Fruit fly (Drosophila melanogaster) whole organism, embryonic: Measurements from ENCODE around the gene CG16956.
A peak's percentile ranks its signal among the peaks of the same experiment; 100 is the strongest.

Experiments used
- ATbp ChIP-seq: fragments of 200-800 bp; sonication (Bioruptor generic); optimal IDR thresholded peaks from 2 replicates; lab custom pipeline; 2017; ENCODE audit warnings: missing biosample characterization, mild to moderate bottlenecking, missing genetic modification characterization, missing genetic modification reagents
- Abd-B ChIP-seq: fragments of 200-800 bp; sonication (Bioruptor generic); optimal IDR thresholded peaks from 2 replicates; lab custom pipeline; 2018; ENCODE audit warnings: missing biosample characterization, mild to moderate bottlenecking, missing genetic modification characterization, moderate library complexity
- Awh ChIP-seq: fragments of 200-800 bp; sonication (Bioruptor generic); IDR thresholded peaks from 2 replicates; pipeline ENCODE4, ENCODE4 v1.3.6; 2022; ENCODE audit warnings: missing biosample characterization, missing genetic modification characterization
- Bteb2 ChIP-seq: fragments of 200-800 bp; sonication (Bioruptor generic); optimal IDR thresholded peaks from 2 replicates; lab custom pipeline; 2016; ENCODE audit warnings: missing biosample characterization, missing genetic modification characterization
- CG10267 ChIP-seq: fragments of 200-800 bp; sonication (Bioruptor generic); optimal IDR thresholded peaks from 2 replicates; lab custom pipeline; 2018; ENCODE audit warnings: missing biosample characterization, mild to moderate bottlenecking, missing genetic modification characterization, moderate library complexity
- CG12942 ChIP-seq: fragments of 200-800 bp; sonication (Bioruptor generic); optimal IDR thresholded peaks from 3 replicates; lab custom pipeline; 2016; ENCODE audit warnings: missing biosample characterization, missing genetic modification characterization
- CG13624 ChIP-seq: fragments of 200-800 bp; sonication (Bioruptor generic); optimal IDR thresholded peaks from 2 replicates; lab custom pipeline; 2016; ENCODE audit warnings: missing biosample characterization, missing genetic modification characterization
- CG14050 ChIP-seq: fragments of 200-800 bp; sonication (Bioruptor generic); IDR thresholded peaks from 3 replicates; pipeline ENCODE4 v1.3.6; 2022; ENCODE audit warnings: missing biosample characterization, missing genetic modification characterization
- CG15696 ChIP-seq: fragments of 200-800 bp; sonication (Bioruptor generic); optimal IDR thresholded peaks from 2 replicates; lab custom pipeline; 2019; ENCODE audit warnings: missing biosample characterization, mild to moderate bottlenecking, missing genetic modification characterization, moderate library complexity
- CG17568 ChIP-seq: fragments of 200-800 bp; sonication (Bioruptor generic); optimal IDR thresholded peaks from 2 replicates; lab custom pipeline; 2018; ENCODE audit warnings: missing biosample characterization, mild to moderate bottlenecking, missing genetic modification characterization, moderate library complexity
- CG3281 ChIP-seq: fragments of 200-800 bp; sonication (Bioruptor generic); optimal IDR thresholded peaks from 3 replicates; lab custom pipeline; 2017; ENCODE audit warnings: missing biosample characterization, mild to moderate bottlenecking, missing genetic modification characterization
- CG5245 ChIP-seq: fragments of 200-800 bp; sonication (Bioruptor generic); optimal IDR thresholded peaks from 3 replicates; lab custom pipeline; 2016; ENCODE audit warnings: missing biosample characterization, missing genetic modification characterization
- CG7372 ChIP-seq: fragments of 200-800 bp; sonication (Bioruptor generic); IDR thresholded peaks from 2 replicates; pipeline ENCODE4 v1.3.6; 2022; ENCODE audit warnings: missing biosample characterization, missing genetic modification characterization
- CG7839 ChIP-seq: fragments of 200-800 bp; sonication (Bioruptor generic); optimal IDR thresholded peaks from 3 replicates; lab custom pipeline; 2018; ENCODE audit warnings: missing biosample characterization, mild to moderate bottlenecking, missing genetic modification characterization, moderate library complexity
- CG8388 ChIP-seq: fragments of 200-800 bp; sonication (Bioruptor generic); optimal IDR thresholded peaks from 2 replicates; lab custom pipeline; 2019; ENCODE audit warnings: missing biosample characterization, mild to moderate bottlenecking, missing genetic modification characterization, moderate library complexity
- CG9215 ChIP-seq: fragments of 200-800 bp; sonication (Bioruptor generic); IDR thresholded peaks from 2 replicates; pipeline ENCODE4 v1.3.6; 2022; ENCODE audit warnings: missing biosample characterization, missing genetic modification characterization
- CG9797 ChIP-seq: fragments of 200-800 bp; sonication (Bioruptor generic); optimal IDR thresholded peaks from 3 replicates; lab custom pipeline; 2018; ENCODE audit warnings: missing biosample characterization, mild to moderate bottlenecking, missing genetic modification characterization
- CG9817 ChIP-seq: fragments of 200-800 bp; sonication (Bioruptor generic); optimal IDR thresholded peaks from 2 replicates; lab custom pipeline; 2018; ENCODE audit warnings: missing biosample characterization, mild to moderate bottlenecking, missing genetic modification characterization, moderate library complexity
- D ChIP-seq, 2 experiments: fragments of 200-800 bp in 1 of 2; fragments of >200 bp in 1 of 2; sonication (Bioruptor generic) in 1 of 2; optimal IDR thresholded peaks; 2 replicates in 1 of 2; 3 replicates in 1 of 2; lab custom pipeline; 2017; ENCODE audit warnings: mild to moderate bottlenecking in 1 of 2, missing biosample characterization in 1 of 2, missing genetic modification characterization in 1 of 2, missing genetic modification reagents in 1 of 2
- Dip3 ChIP-seq: fragments of 200-800 bp; sonication (Bioruptor generic); optimal IDR thresholded peaks from 3 replicates; lab custom pipeline; 2016; ENCODE audit warnings: missing biosample characterization, missing genetic modification characterization
- Dll ChIP-seq: fragments of 200-800 bp; sonication (Bioruptor generic); IDR thresholded peaks from 4 replicates; pipeline ENCODE4 v1.3.6; 2022; ENCODE audit warnings: missing biosample characterization, missing genetic modification characterization; ENCODE audit not compliant: partially characterized antibody
- Hr39 ChIP-seq: fragments of >200 bp; optimal IDR thresholded peaks from 2 replicates; lab custom pipeline; 2017
- Med ChIP-seq: fragments of 200-800 bp; sonication (Bioruptor generic); peaks from one replicate; lab custom pipeline; 2016; ENCODE audit warnings: missing biosample characterization, missing genetic modification characterization, mild to moderate bottlenecking, inconsistent platforms, moderate library complexity
- Optix ChIP-seq: fragments of 200-800 bp; sonication (Bioruptor generic); IDR thresholded peaks from 3 replicates; pipeline ENCODE4 v1.3.6; 2022; ENCODE audit warnings: missing biosample characterization, missing genetic modification characterization
- aop ChIP-seq: fragments of 200-800 bp; sonication (Bioruptor generic); IDR thresholded peaks from 2 replicates; pipeline ENCODE4 v1.3.6; 2022; ENCODE audit warnings: missing biosample characterization, missing genetic modification characterization
- bowl ChIP-seq: fragments of 200-800 bp; sonication (Bioruptor generic); IDR thresholded peaks from 2 replicates; pipeline ENCODE4 v1.3.6; 2022; ENCODE audit warnings: missing biosample characterization, missing genetic modification characterization
- cg ChIP-seq: fragments of 200-800 bp; sonication (Bioruptor generic); optimal IDR thresholded peaks from 3 replicates; lab custom pipeline; 2019; ENCODE audit warnings: missing biosample characterization, mild to moderate bottlenecking, missing genetic modification characterization, moderate library complexity
- chif ChIP-seq, 2 experiments: fragments of 200-800 bp; sonication (Bioruptor generic); optimal IDR thresholded peaks; 3 replicates each; lab custom pipeline; 2016; ENCODE audit warnings: missing biosample characterization in 2 of 2, missing genetic modification characterization in 2 of 2
- eyg ChIP-seq: fragments of 200-800 bp; sonication (Bioruptor generic); optimal IDR thresholded peaks from 3 replicates; lab custom pipeline; 2016; ENCODE audit warnings: missing biosample characterization, missing genetic modification characterization
- gro ChIP-seq: fragments of 200-800 bp; sonication (Bioruptor generic); optimal IDR thresholded peaks from 2 replicates; lab custom pipeline; 2016; ENCODE audit warnings: missing biosample characterization, missing genetic modification characterization
- gsb-n ChIP-seq: fragments of 200-800 bp; sonication (Bioruptor generic); optimal IDR thresholded peaks from 3 replicates; lab custom pipeline; 2018; ENCODE audit warnings: missing biosample characterization, mild to moderate bottlenecking, missing genetic modification characterization
- her ChIP-seq: fragments of 200-800 bp; sonication (Bioruptor generic); optimal IDR thresholded peaks from 2 replicates; lab custom pipeline; 2016; ENCODE audit warnings: missing biosample characterization, missing genetic modification characterization
- kni ChIP-seq: fragments of 200-800 bp; sonication (Bioruptor generic); optimal IDR thresholded peaks from 3 replicates; lab custom pipeline; 2017; ENCODE audit warnings: mild to moderate bottlenecking, missing biosample characterization, missing genetic modification reagents, missing genetic modification characterization
- lmd ChIP-seq: fragments of 200-800 bp; sonication (Bioruptor generic); IDR thresholded peaks from 2 replicates; pipeline ENCODE4 v1.3.6; 2022; ENCODE audit warnings: missing biosample characterization, missing genetic modification characterization
- lola ChIP-seq, 3 experiments: fragments of >200 bp in 2 of 3; fragments of 200-800 bp in 1 of 3; sonication (Bioruptor generic) in 1 of 3; optimal IDR thresholded peaks; 2 replicates each; lab custom pipeline; 2017 to 2019; ENCODE audit warnings: missing biosample characterization in 3 of 3, missing genetic modification characterization in 3 of 3, mild to moderate bottlenecking in 1 of 3, moderate library complexity in 1 of 3
- nau ChIP-seq: fragments of 200-800 bp; sonication (Bioruptor generic); optimal IDR thresholded peaks from 3 replicates; lab custom pipeline; 2017; ENCODE audit warnings: missing biosample characterization, mild to moderate bottlenecking, missing genetic modification characterization, missing genetic modification reagents
- onecut ChIP-seq: fragments of 200-800 bp; sonication (Bioruptor generic); IDR thresholded peaks from 2 replicates; pipeline ENCODE4 v1.3.6; 2022; ENCODE audit warnings: missing biosample characterization, missing genetic modification characterization
- pan ChIP-seq, 4 experiments: fragments of >200 bp in 3 of 4; fragments of 200-800 bp in 1 of 4; sonication (Bioruptor generic) in 1 of 4; optimal IDR thresholded peaks in 3 of 4; IDR thresholded peaks in 1 of 4; 2 replicates each; pipeline versions ENCODE4 v1.3.6 to Lab custom; 2017 to 2022; ENCODE audit warnings: missing biosample characterization in 2 of 4, missing genetic modification characterization in 2 of 4, mixed read lengths in 1 of 4
- repo ChIP-seq: fragments of 200-800 bp; sonication (Bioruptor generic); optimal IDR thresholded peaks from 2 replicates; lab custom pipeline; 2016; ENCODE audit warnings: missing biosample characterization, missing genetic modification characterization
- row ChIP-seq: fragments of 200-800 bp; sonication (Bioruptor generic); IDR thresholded peaks from 3 replicates; pipeline ENCODE4 v1.3.6; 2022; ENCODE audit warnings: missing biosample characterization, missing genetic modification characterization
- run ChIP-seq: fragments of 200-800 bp; sonication (Bioruptor generic); optimal IDR thresholded peaks from 3 replicates; lab custom pipeline; 2018; ENCODE audit warnings: missing biosample characterization, mild to moderate bottlenecking, missing genetic modification characterization
- sima ChIP-seq: fragments of 200-800 bp; sonication (Bioruptor generic); optimal IDR thresholded peaks from 2 replicates; lab custom pipeline; 2016; ENCODE audit warnings: missing biosample characterization, missing genetic modification characterization
- tap ChIP-seq: fragments of 200-800 bp; optimal IDR thresholded peaks from 3 replicates; lab custom pipeline; 2019; ENCODE audit warnings: missing biosample characterization, mild to moderate bottlenecking, missing genetic modification characterization, moderate library complexity
- tll ChIP-seq, 2 experiments: fragments of 200-800 bp in 1 of 2; fragments of >200 bp in 1 of 2; sonication (Bioruptor generic) in 1 of 2; optimal IDR thresholded peaks; 2 replicates each; lab custom pipeline; 2017 to 2019; ENCODE audit warnings: missing biosample characterization in 2 of 2, missing genetic modification characterization in 2 of 2, mild to moderate bottlenecking in 1 of 2, moderate library complexity in 1 of 2
- toy ChIP-seq: fragments of 200-800 bp; sonication (Bioruptor generic); IDR thresholded peaks from 2 replicates; pipeline ENCODE4 v1.3.6; 2022; ENCODE audit warnings: missing biosample characterization, missing genetic modification characterization
- trem ChIP-seq: fragments of 200-800 bp; optimal IDR thresholded peaks from 3 replicates; lab custom pipeline; 2019; ENCODE audit warnings: missing biosample characterization, mild to moderate bottlenecking, missing genetic modification characterization, moderate library complexity
- wek ChIP-seq: fragments of 200-800 bp; sonication (Bioruptor generic); optimal IDR thresholded peaks from 3 replicates; lab custom pipeline; 2018; ENCODE audit warnings: missing biosample characterization, mild to moderate bottlenecking, missing genetic modification characterization, moderate library complexity
- yki ChIP-seq: fragments of >200 bp; optimal IDR thresholded peaks from 3 replicates; lab custom pipeline; 2018
- z ChIP-seq: fragments of 200-800 bp; sonication (Bioruptor generic); IDR thresholded peaks from 3 replicates; pipeline ENCODE4 v1.3.6; 2022; ENCODE audit warnings: missing biosample characterization, missing genetic modification characterization
- zen ChIP-seq: fragments of 200-800 bp; sonication (Bioruptor generic); optimal IDR thresholded peaks from 3 replicates; lab custom pipeline; 2018; ENCODE audit warnings: missing biosample characterization, mild to moderate bottlenecking, missing genetic modification characterization, moderate library complexity

The CG16956 gene

DNA sequence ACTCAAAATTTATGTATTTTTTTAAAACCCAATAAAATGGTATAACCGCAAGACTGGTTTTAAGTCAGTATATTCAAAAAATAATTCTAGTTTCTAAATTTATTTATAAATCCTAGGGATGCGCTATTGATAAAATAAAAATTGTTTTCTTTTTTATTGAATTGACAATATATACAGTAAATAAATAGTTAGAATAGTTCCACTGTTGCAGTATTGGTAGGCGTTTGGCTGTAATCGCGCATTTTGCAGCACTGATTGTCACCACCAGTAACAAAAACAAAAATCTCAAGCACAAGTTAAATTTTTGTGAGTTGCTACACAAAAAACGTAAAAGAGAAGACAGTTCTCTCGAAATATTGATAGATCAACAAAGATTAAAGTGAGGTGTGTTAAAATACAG is 45.4 kb downstream of the CG16956 start, which contains the start of gene CG31855 (continued):
- no peak for TF ChIP-seq z (GFP tag; lab: Robert Waterston, UW)
- peak; percentile 81 for TF ChIP-seq lmd
- TF ChIP-seq ATbp (GFP tag; lab: Kevin White, UChicago): peak; percentile 61
- peak; percentile 78 for TF ChIP-seq CG7372 (GFP tag; lab: Robert Waterston, UW)
- peak; percentile 82 for TF ChIP-seq CG12942
- TF ChIP-seq Awh: peak; percentile 46; the same call in 1 of the 2 replicates
- TF ChIP-seq her (GFP tag; lab: Kevin White, UChicago): peak; percentile 73
- TF ChIP-seq run: peak; percentile 41
- TF ChIP-seq cg (GFP tag; lab: Kevin White, UChicago): no peak
- no peak for TF ChIP-seq bowl (GFP tag; lab: Robert Waterston, UW)
- peak; percentile 22 for TF ChIP-seq wek
- TF ChIP-seq CG10267 (tag; lab: Kevin White, UChicago): peak; percentile 96
- TF ChIP-seq tap (tag; lab: Kevin White, UChicago): peak; percentile 66
- TF ChIP-seq Hr39 (lab: Kevin White, UChicago): no peak
- no peak for TF ChIP-seq CG17568 (GFP tag; lab: Kevin White, UChicago)
- TF ChIP-seq CG7839: peak; percentile 82
- peak; percentile 66 to 73 for TF ChIP-seq chif (GFP tag; optimal IDR thresholded peaks at IDR 0.05; lab: Kevin White, UChicago)
- TF ChIP-seq CG9797 (GFP tag; lab: Kevin White, UChicago): no peak
- no peak for TF ChIP-seq aop
- TF ChIP-seq yki (lab: Kevin White, UChicago): no peak
- no peak for TF ChIP-seq kni (GFP tag; lab: Kevin White, UChicago)
- TF ChIP-seq CG9817 (tag; lab: Kevin White, UChicago): peak; percentile 78
- no peak for TF ChIP-seq pan (optimal IDR thresholded peaks at IDR 0.05; lab: Kevin White, UChicago)
- peak in 1 of 2 experiments; percentile 88 for TF ChIP-seq pan (GFP tag; optimal IDR thresholded peaks at IDR 0.05 in 1 of 2, IDR thresholded peaks at IDR 0.05 in 1 of 2)
- peak; percentile 64 for TF ChIP-seq CG15696 (tag; lab: Kevin White, UChicago)
- TF ChIP-seq eyg (GFP tag; lab: Kevin White, UChicago): peak; percentile 41
- TF ChIP-seq row: peak; percentile 95
- peak; percentile 26 for TF ChIP-seq zen (tag; lab: Kevin White, UChicago)
- no peak for TF ChIP-seq tll (GFP tag; optimal IDR thresholded peaks at IDR 0.05; lab: Kevin White, UChicago)
- TF ChIP-seq gro (GFP tag; lab: Kevin White, UChicago): peak; percentile 91
- peak; percentile 73 for TF ChIP-seq onecut (GFP tag; lab: Robert Waterston, UW)
- TF ChIP-seq Abd-B: peak; percentile 30
- TF ChIP-seq CG5245 (GFP tag; lab: Kevin White, UChicago): peak; percentile 79
- TF ChIP-seq sima (GFP tag; lab: Kevin White, UChicago): no peak
- TF ChIP-seq CG8388: peak; percentile 72
- peak; percentile 79 for TF ChIP-seq CG13624
- peak; percentile 75 for TF ChIP-seq nau (GFP tag; lab: Kevin White, UChicago)
- TF ChIP-seq Dip3 (GFP tag; lab: Kevin White, UChicago): peak; percentile 51
- no peak for TF ChIP-seq toy
- peak; percentile 80 for TF ChIP-seq Bteb2 (GFP tag; lab: Kevin White, UChicago)
- TF ChIP-seq gsb-n: peak; percentile 72
- peak; percentile 67 for TF ChIP-seq CG14050 (GFP tag; lab: Robert Waterston, UW)
- TF ChIP-seq CG3281 (GFP tag; lab: Kevin White, UChicago): peak; percentile 84
- TF ChIP-seq lola (GFP tag; optimal IDR thresholded peaks at IDR 0.05; lab: Kevin White, UChicago): peak in 1 of 3 experiments; percentile 58
- peak; percentile 74 for TF ChIP-seq trem (tag; lab: Kevin White, UChicago)
- TF ChIP-seq Med: peak; percentile 95
- TF ChIP-seq Optix: 0 out of 3 replicates have a peak, but pooled peaks have one; percentile 25
- TF ChIP-seq Dll (GFP tag; lab: Robert Waterston, UW): no peak
- no peak for TF ChIP-seq D (optimal IDR thresholded peaks at IDR 0.05; lab: Kevin White, UChicago)
- TF ChIP-seq D (GFP tag; optimal IDR thresholded peaks at IDR 0.05; lab: Kevin White, UChicago): peak; percentile 56
- no peak for TF ChIP-seq repo (GFP tag; lab: Kevin White, UChicago)
- peak; percentile 66 for TF ChIP-seq CG9215 (GFP tag; lab: Robert Waterston, UW)
